Worm (Caenorhabditis elegans) whole organism, L1 larva: Measurements from ENCODE around the gene cnt-1.

Source experiments
- C04F5.9 ChIP-seq: sonication (generic microtip); optimal IDR thresholded peaks from 2 replicates; lab custom pipeline; 2016; ENCODE audit warnings: missing genetic modification characterization, missing compliant biosample characterization
- C16A3.4 ChIP-seq: fragments of 150-350 bp; optimal IDR thresholded peaks from 2 replicates; lab custom pipeline; 2014; ENCODE audit warnings: missing biosample characterization, missing genetic modification characterization
- Y116A8C.19 ChIP-seq: sonication (generic microtip); optimal IDR thresholded peaks from 2 replicates; lab custom pipeline; 2016; ENCODE audit warnings: missing compliant biosample characterization, missing genetic modification characterization, borderline replicate concordance
- aha-1 ChIP-seq: fragments of 150-350 bp; optimal IDR thresholded peaks from 2 replicates; lab custom pipeline; 2014; ENCODE audit warnings: missing biosample characterization, missing genetic modification characterization
- alr-1 ChIP-seq: fragments of 200-800 bp; sonication (Bioruptor generic); optimal IDR thresholded peaks from 2 replicates; lab custom pipeline; 2018; ENCODE audit warnings: borderline replicate concordance, mild to moderate bottlenecking, missing genetic modification characterization, missing compliant biosample characterization
- aly-2 ChIP-seq: fragments of 150-350 bp; optimal IDR thresholded peaks from 2 replicates; lab custom pipeline; 2014; ENCODE audit warnings: missing biosample characterization, missing genetic modification characterization
- ama-1 ChIP-seq: fragments of 150-350 bp; optimal IDR thresholded peaks from 2 replicates; lab custom pipeline; 2014
- ceh-63 ChIP-seq: fragments of 200-800 bp; sonication (Bioruptor generic); optimal IDR thresholded peaks from 2 replicates; lab custom pipeline; 2018; ENCODE audit warnings: mild to moderate bottlenecking, missing genetic modification characterization, missing compliant biosample characterization
- ceh-8 ChIP-seq: fragments of 200-800 bp; sonication (Bioruptor generic); optimal IDR thresholded peaks from 2 replicates; lab custom pipeline; 2018; ENCODE audit warnings: mild to moderate bottlenecking, missing genetic modification characterization, moderate library complexity, missing compliant biosample characterization
- ceh-82 ChIP-seq, 3 experiments: fragments of 150-350 bp in 1 of 3; sonication (generic microtip) in 2 of 3; optimal IDR thresholded peaks; 2 replicates each; lab custom pipeline; 2014 to 2017; ENCODE audit warnings: missing biosample characterization in 3 of 3, missing genetic modification characterization in 3 of 3
- ceh-90 ChIP-seq: sonication (generic microtip); optimal IDR thresholded peaks from 2 replicates; lab custom pipeline; 2016; ENCODE audit warnings: missing genetic modification characterization, missing compliant biosample characterization
- dpl-1 ChIP-seq, 3 experiments: fragments of 150-350 bp in 2 of 3; sonication (generic microtip) in 1 of 3; optimal IDR thresholded peaks; 2 replicates each; lab custom pipeline; 2014 to 2017; ENCODE audit warnings: missing biosample characterization in 3 of 3, missing genetic modification characterization in 3 of 3, missing genetic modification reagents in 3 of 3
- efl-3 ChIP-seq: fragments of 200-800 bp; sonication (Bioruptor generic); optimal IDR thresholded peaks from 2 replicates; lab custom pipeline; 2018; ENCODE audit warnings: mild to moderate bottlenecking, missing genetic modification characterization, missing compliant biosample characterization
- elt-3 ChIP-seq, 6 experiments: fragments of 150-350 bp in 1 of 6; sonication (generic microtip); optimal IDR thresholded peaks; 2 replicates each; lab custom pipeline; 2017 to 2018; ENCODE audit warnings: missing biosample characterization in 6 of 6, missing genetic modification characterization in 6 of 6, inconsistent platforms in 1 of 6
- fkh-10 ChIP-seq: sonication (generic microtip); optimal IDR thresholded peaks from 2 replicates; lab custom pipeline; 2017; ENCODE audit warnings: missing biosample characterization, missing genetic modification reagents, missing genetic modification characterization
- fkh-4 ChIP-seq: sonication (generic microtip); optimal IDR thresholded peaks from 2 replicates; lab custom pipeline; 2016; ENCODE audit warnings: missing compliant biosample characterization, missing genetic modification characterization, borderline replicate concordance
- fos-1 ChIP-seq: fragments of 150-350 bp; optimal IDR thresholded peaks from 2 replicates; lab custom pipeline; 2014; ENCODE audit warnings: missing biosample characterization, missing genetic modification characterization
- grh-1 ChIP-seq: fragments of 200-800 bp; sonication (Bioruptor generic); IDR thresholded peaks from 2 replicates; pipeline ENCODE4 v1.3.6; 2022; ENCODE audit warnings: missing genetic modification reagents, missing genetic modification characterization, missing compliant biosample characterization
- hlh-4 ChIP-seq: sonication (generic microtip); optimal IDR thresholded peaks from 2 replicates; lab custom pipeline; 2016; ENCODE audit warnings: mild to moderate bottlenecking, missing genetic modification characterization, missing compliant biosample characterization
- hpl-2 ChIP-seq: fragments of 150-350 bp; optimal IDR thresholded peaks from 2 replicates; lab custom pipeline; 2014; ENCODE audit warnings: missing biosample characterization, missing genetic modification reagents, missing genetic modification characterization
- irx-1 ChIP-seq: sonication (generic microtip); optimal IDR thresholded peaks from 2 replicates; lab custom pipeline; 2016; ENCODE audit warnings: missing genetic modification characterization, missing compliant biosample characterization
- isw-1 ChIP-seq: fragments of 200-800 bp; sonication (Bioruptor generic); IDR thresholded peaks from 2 replicates; pipeline ENCODE4 v1.3.6; 2022; ENCODE audit warnings: missing genetic modification characterization, missing compliant biosample characterization
- jun-1 ChIP-seq: fragments of 150-350 bp; optimal IDR thresholded peaks from 2 replicates; lab custom pipeline; 2014; ENCODE audit warnings: missing biosample characterization, missing genetic modification reagents, missing genetic modification characterization
- lin-13 ChIP-seq: fragments of 150-350 bp; optimal IDR thresholded peaks from 2 replicates; lab custom pipeline; 2014; ENCODE audit warnings: missing biosample characterization, missing genetic modification reagents, missing genetic modification characterization
- lin-14 ChIP-seq: fragments of 200-800 bp; sonication (Bioruptor generic); optimal IDR thresholded peaks from 2 replicates; lab custom pipeline; 2018; ENCODE audit warnings: mild to moderate bottlenecking, missing genetic modification characterization, moderate library complexity, missing compliant biosample characterization
- lin-15B ChIP-seq: fragments of 150-350 bp; sonication (generic microtip); optimal IDR thresholded peaks from 3 replicates; lab custom pipeline; 2014; ENCODE audit warnings: missing biosample characterization, missing genetic modification characterization
- lir-3 ChIP-seq: sonication (generic microtip); optimal IDR thresholded peaks from 2 replicates; lab custom pipeline; 2016; ENCODE audit warnings: mild to moderate bottlenecking, missing genetic modification characterization, moderate library complexity, missing compliant biosample characterization; ENCODE audit not compliant: poor library complexity
- mab-9 ChIP-seq: fragments of 200-800 bp; sonication (Bioruptor generic); IDR thresholded peaks from 2 replicates; pipeline ENCODE4 v1.3.6; 2022; ENCODE audit warnings: missing genetic modification reagents, missing genetic modification characterization, missing compliant biosample characterization
- mdl-1 ChIP-seq, 2 experiments: fragments of 150-350 bp; optimal IDR thresholded peaks; 2 replicates each; lab custom pipeline; 2014 to 2017; ENCODE audit warnings: missing biosample characterization in 2 of 2, missing genetic modification characterization in 2 of 2, inconsistent platforms in 1 of 2
- mep-1 ChIP-seq: fragments of 150-350 bp; optimal IDR thresholded peaks from 2 replicates; lab custom pipeline; 2014; ENCODE audit warnings: missing biosample characterization, missing genetic modification characterization
- nhr-19 ChIP-seq: fragments of 200-800 bp; sonication (Bioruptor generic); conservative IDR thresholded peaks from 2 replicates; pipeline ENCODE4 v1.3.6; 2022; ENCODE audit warnings: missing genetic modification characterization, missing compliant biosample characterization
- nhr-20 ChIP-seq: sonication (generic microtip); optimal IDR thresholded peaks from 2 replicates; lab custom pipeline; 2016; ENCODE audit warnings: mild to moderate bottlenecking, missing genetic modification characterization, missing compliant biosample characterization
- nhr-237 ChIP-seq: fragments of 150-350 bp; optimal IDR thresholded peaks from 2 replicates; lab custom pipeline; 2014; ENCODE audit warnings: missing biosample characterization, missing genetic modification characterization
- nhr-28 ChIP-seq: fragments of 150-350 bp; optimal IDR thresholded peaks from 2 replicates; lab custom pipeline; 2014; ENCODE audit warnings: missing biosample characterization, missing genetic modification characterization
- nhr-47 ChIP-seq: sonication (generic microtip); optimal IDR thresholded peaks from 2 replicates; lab custom pipeline; 2016; ENCODE audit warnings: mild to moderate bottlenecking, missing genetic modification characterization, moderate library complexity, missing compliant biosample characterization
- nhr-85 ChIP-seq: sonication (generic microtip); peaks from one replicate; lab custom pipeline; 2016; ENCODE audit warnings: missing genetic modification characterization, inconsistent platforms, missing compliant biosample characterization
- pax-3 ChIP-seq: fragments of 200-800 bp; sonication (Bioruptor generic); optimal IDR thresholded peaks from 2 replicates; lab custom pipeline; 2018; ENCODE audit warnings: mild to moderate bottlenecking, missing genetic modification characterization, moderate library complexity, missing compliant biosample characterization
- rnt-1 ChIP-seq: sonication (generic microtip); optimal IDR thresholded peaks from 2 replicates; lab custom pipeline; 2016; ENCODE audit warnings: mild to moderate bottlenecking, missing genetic modification characterization, moderate library complexity, missing compliant biosample characterization
- skn-1 ChIP-seq: fragments of 150-350 bp; optimal IDR thresholded peaks from 2 replicates; lab custom pipeline; 2014; ENCODE audit warnings: missing biosample characterization, missing genetic modification characterization
- snpc-4 ChIP-seq: fragments of 150-350 bp; optimal IDR thresholded peaks from 2 replicates; lab custom pipeline; 2014; ENCODE audit warnings: missing biosample characterization, missing genetic modification characterization
- sptf-1 ChIP-seq: fragments of 150-350 bp; optimal IDR thresholded peaks from 2 replicates; lab custom pipeline; 2014; ENCODE audit warnings: missing biosample characterization, missing genetic modification characterization
- sup-37 ChIP-seq: fragments of 200-800 bp; sonication (Bioruptor generic); optimal IDR thresholded peaks from 2 replicates; lab custom pipeline; 2018; ENCODE audit warnings: mild to moderate bottlenecking, missing genetic modification characterization, missing compliant biosample characterization
- swsn-7 ChIP-seq: sonication (generic microtip); optimal IDR thresholded peaks from 2 replicates; lab custom pipeline; 2016; ENCODE audit warnings: missing genetic modification characterization, missing compliant biosample characterization
- tlp-1 ChIP-seq: fragments of 150-350 bp; optimal IDR thresholded peaks from 2 replicates; lab custom pipeline; 2014; ENCODE audit warnings: missing biosample characterization, missing genetic modification characterization
- unc-130 ChIP-seq: fragments of 150-350 bp; optimal IDR thresholded peaks from 2 replicates; lab custom pipeline; 2017; ENCODE audit warnings: missing biosample characterization, missing genetic modification characterization, inconsistent platforms
- unc-62 ChIP-seq: fragments of 150-350 bp; optimal IDR thresholded peaks from 2 replicates; lab custom pipeline; 2014; ENCODE audit warnings: missing biosample characterization, missing genetic modification reagents, missing genetic modification characterization
- unc-86 ChIP-seq: sonication (generic microtip); optimal IDR thresholded peaks from 2 replicates; lab custom pipeline; 2016; ENCODE audit warnings: missing genetic modification characterization, missing compliant biosample characterization
- vab-15 ChIP-seq: sonication (generic microtip); optimal IDR thresholded peaks from 2 replicates; lab custom pipeline; 2017; ENCODE audit warnings: missing genotype, mild to moderate bottlenecking, missing genetic modification characterization, missing compliant biosample characterization
- xbp-1 ChIP-seq: sonication (generic microtip); optimal IDR thresholded peaks from 2 replicates; lab custom pipeline; 2016; ENCODE audit warnings: missing genetic modification characterization, missing compliant biosample characterization
- zag-1 ChIP-seq: fragments of 150-350 bp; optimal IDR thresholded peaks from 2 replicates; lab custom pipeline; 2014; ENCODE audit warnings: missing biosample characterization, missing genetic modification characterization
- ztf-4 ChIP-seq: fragments of 150-350 bp; optimal IDR thresholded peaks from 2 replicates; lab custom pipeline; 2014; ENCODE audit warnings: missing biosample characterization, missing genetic modification characterization

The cnt-1 gene

ce11 chrII:12108843-12109242 lies 20.2 kb upstream of the cnt-1 start:
- TF ChIP-seq snpc-4 (tag; lab: Kevin White, UChicago) (no peak), zag-1 (no peak), skn-1 (tag; lab: Kevin White, UChicago) (no peak), nhr-20 (tag; lab: Kevin White, UChicago) (no peak), elt-3 (tag; optimal IDR thresholded peaks at IDR 0.05; lab: Kevin White, UChicago) (no peak), lin-14 (GFP tag; lab: Kevin White, UChicago) (no peak)
- TF ChIP-seq, all 84 proteins: peak for 0

ce11 chrII:12107840-12108239 lies 19.2 kb upstream of the cnt-1 start, which contains the start of gene Y17G7B.18:
Y17G7B.18 (minus strand) TSS chrII:12107857.
- no peak for TF ChIP-seq zag-1
- no peak for TF ChIP-seq ztf-4 (tag; lab: Kevin White, UChicago)
- peak; percentile 71 for TF ChIP-seq lin-14 (GFP tag; lab: Kevin White, UChicago)
- peak; percentile 53 for TF ChIP-seq fos-1
- no peak for TF ChIP-seq unc-130 (tag; lab: Kevin White, UChicago)
- TF ChIP-seq nhr-85 (tag; lab: Kevin White, UChicago): no peak
- no peak for TF ChIP-seq grh-1 (GFP tag; lab: Robert Waterston, UW)
- peak; percentile 50 for TF ChIP-seq fkh-10 (GFP tag; lab: Kevin White, UChicago)
- peak; percentile 75 for TF ChIP-seq swsn-7 (tag; lab: Kevin White, UChicago)
- TF ChIP-seq ceh-90 (tag; lab: Kevin White, UChicago): no peak
- no peak for TF ChIP-seq sptf-1 (tag; lab: Kevin White, UChicago)
- TF ChIP-seq lir-3: no peak
- TF ChIP-seq efl-3: no peak
- no peak for TF ChIP-seq sup-37 (GFP tag; lab: Kevin White, UChicago)
- TF ChIP-seq lin-15B: peak; percentile 56
- TF ChIP-seq nhr-47: peak; percentile 84
- no peak for TF ChIP-seq nhr-28 (tag; lab: Kevin White, UChicago)
- peak in 1 of 2 experiments; percentile 29 for TF ChIP-seq mdl-1 (tag; optimal IDR thresholded peaks at IDR 0.05; lab: Kevin White, UChicago)
- TF ChIP-seq aly-2 (tag; lab: Kevin White, UChicago): peak; percentile 79
- peak; percentile 70 for TF ChIP-seq mab-9 (GFP tag; lab: Robert Waterston, UW)
- no peak for TF ChIP-seq aha-1 (tag; lab: Kevin White, UChicago)
- TF ChIP-seq tlp-1 (tag; lab: Kevin White, UChicago): no peak
- TF ChIP-seq ama-1 (lab: Kevin White, UChicago): no peak
- TF ChIP-seq xbp-1 (tag; lab: Kevin White, UChicago): peak; percentile 70
- no peak for TF ChIP-seq alr-1 (tag; lab: Kevin White, UChicago)
- TF ChIP-seq nhr-19 (GFP tag; lab: Robert Waterston, UW): peak; percentile 62
- peak; percentile 19 for TF ChIP-seq nhr-237 (tag; lab: Kevin White, UChicago)
- peak; percentile 54 for TF ChIP-seq lin-13 (GFP tag; lab: Kevin White, UChicago)
- TF ChIP-seq hpl-2: no peak
- peak; percentile 65 to 90 (median 68) for TF ChIP-seq ceh-82 (tag; optimal IDR thresholded peaks at IDR 0.05; lab: Kevin White, UChicago)
- TF ChIP-seq unc-62 (GFP tag; lab: Kevin White, UChicago): no peak
- peak; percentile 51 for TF ChIP-seq isw-1
- peak; percentile 96 to 98 (median 97) for TF ChIP-seq dpl-1 (GFP tag; optimal IDR thresholded peaks at IDR 0.05; lab: Kevin White, UChicago)
- peak; percentile 35 for TF ChIP-seq jun-1 (tag; lab: Kevin White, UChicago)
- TF ChIP-seq hlh-4 (tag; lab: Kevin White, UChicago): no peak
- no peak for TF ChIP-seq fkh-4 (tag; lab: Kevin White, UChicago)
- TF ChIP-seq C04F5.9 (tag; lab: Kevin White, UChicago): no peak
- TF ChIP-seq ceh-63 (GFP tag; lab: Kevin White, UChicago): no peak
- TF ChIP-seq irx-1 (tag; lab: Kevin White, UChicago): peak; percentile 64
- TF ChIP-seq mep-1 (tag; lab: Kevin White, UChicago): peak; percentile 91
- peak; percentile 45 for TF ChIP-seq skn-1 (tag; lab: Kevin White, UChicago)
- TF ChIP-seq rnt-1 (tag; lab: Kevin White, UChicago): peak; percentile 79
- peak; percentile 62 for TF ChIP-seq nhr-20 (tag; lab: Kevin White, UChicago)
- peak; percentile 34 for TF ChIP-seq pax-3
- no peak for TF ChIP-seq ceh-8 (GFP tag; lab: Kevin White, UChicago)
- peak; percentile 83 for TF ChIP-seq unc-86 (tag; lab: Kevin White, UChicago)
- TF ChIP-seq Y116A8C.19 (tag; lab: Kevin White, UChicago): no peak
- TF ChIP-seq vab-15 (tag; lab: Kevin White, UChicago): no peak
- TF ChIP-seq C16A3.4 (tag; lab: Kevin White, UChicago): peak; percentile 67
